Worm (Caenorhabditis elegans) whole organism, late embryonic: ENCODE measurements around the gene unc-68.

Experiments
- C38D4.7 ChIP-seq: fragments of 200-800 bp; sonication (Bioruptor generic); optimal IDR thresholded peaks from 2 replicates; lab custom pipeline; 2018; ENCODE audit warnings: mild to moderate bottlenecking, missing genetic modification characterization, moderate library complexity, missing compliant biosample characterization
- K09A11.1 ChIP-seq: sonication (generic microtip); optimal IDR thresholded peaks from 2 replicates; lab custom pipeline; 2017; ENCODE audit warnings: antibody characterized with exemption, mild to moderate bottlenecking, missing genetic modification characterization, missing compliant biosample characterization; ENCODE audit not compliant: insufficient read depth
- T23F11.4 ChIP-seq: fragments of 200-800 bp; sonication (Bioruptor generic); optimal IDR thresholded peaks from 2 replicates; lab custom pipeline; 2018; ENCODE audit warnings: mild to moderate bottlenecking, missing genetic modification characterization, missing compliant biosample characterization
- ahr-1 ChIP-seq: sonication (generic microtip); optimal IDR thresholded peaks from 2 replicates; lab custom pipeline; 2016; ENCODE audit warnings: missing genetic modification characterization, missing compliant biosample characterization
- ama-1 ChIP-seq: fragments of 150-350 bp; optimal IDR thresholded peaks from 2 replicates; lab custom pipeline; 2014
- ceh-2 ChIP-seq: sonication (generic microtip); optimal IDR thresholded peaks from 2 replicates; lab custom pipeline; 2016; ENCODE audit warnings: missing genotype, missing genetic modification characterization, missing compliant biosample characterization
- ceh-31 ChIP-seq: sonication (generic microtip); optimal IDR thresholded peaks from 2 replicates; lab custom pipeline; 2016; ENCODE audit warnings: missing genetic modification characterization, missing compliant biosample characterization
- ceh-45 ChIP-seq: fragments of 200-800 bp; sonication (Bioruptor generic); IDR thresholded peaks from 2 replicates; pipeline ENCODE4 v1.3.6; 2022; ENCODE audit warnings: missing genetic modification reagents, missing genetic modification characterization, missing compliant biosample characterization
- ceh-48 ChIP-seq: sonication (generic microtip); optimal IDR thresholded peaks from 2 replicates; lab custom pipeline; 2016; ENCODE audit warnings: missing genetic modification characterization, inconsistent platforms, missing compliant biosample characterization
- ceh-6 ChIP-seq: fragments of 200-800 bp; sonication (Bioruptor generic); optimal IDR thresholded peaks from 2 replicates; lab custom pipeline; 2018; ENCODE audit warnings: mild to moderate bottlenecking, missing genetic modification characterization, missing compliant biosample characterization
- ceh-9 ChIP-seq: sonication (generic microtip); optimal IDR thresholded peaks from 2 replicates; lab custom pipeline; 2016; ENCODE audit warnings: mild to moderate bottlenecking, missing genetic modification characterization, inconsistent platforms, missing compliant biosample characterization
- che-1 ChIP-seq: sonication (generic microtip); optimal IDR thresholded peaks from 2 replicates; lab custom pipeline; 2016; ENCODE audit warnings: mild to moderate bottlenecking, missing genetic modification characterization, missing compliant biosample characterization
- dve-1 ChIP-seq: sonication (generic microtip); optimal IDR thresholded peaks from 2 replicates; lab custom pipeline; 2017; ENCODE audit warnings: antibody characterized with exemption, mild to moderate bottlenecking, missing genetic modification characterization, missing compliant biosample characterization
- elt-2 ChIP-seq: sonication (generic microtip); optimal IDR thresholded peaks from 2 replicates; lab custom pipeline; 2016; ENCODE audit warnings: missing genetic modification reagents, missing genetic modification characterization, missing compliant biosample characterization
- elt-4 ChIP-seq: sonication (generic microtip); optimal IDR thresholded peaks from 2 replicates; lab custom pipeline; 2016; ENCODE audit warnings: missing genetic modification characterization, missing compliant biosample characterization
- fax-1 ChIP-seq: sonication (generic microtip); optimal IDR thresholded peaks from 2 replicates; lab custom pipeline; 2016; ENCODE audit warnings: missing genotype, missing genetic modification characterization, missing compliant biosample characterization
- fkh-10 ChIP-seq: fragments of 150-350 bp; optimal IDR thresholded peaks from 2 replicates; lab custom pipeline; 2014; ENCODE audit warnings: missing biosample characterization, missing genetic modification reagents, missing genetic modification characterization
- gmeb-2 ChIP-seq: sonication (generic microtip); optimal IDR thresholded peaks from 2 replicates; lab custom pipeline; 2016; ENCODE audit warnings: missing genetic modification characterization, inconsistent platforms, missing compliant biosample characterization
- mec-3 ChIP-seq: sonication (generic microtip); optimal IDR thresholded peaks from 2 replicates; lab custom pipeline; 2016; ENCODE audit warnings: borderline replicate concordance, missing genetic modification characterization, missing compliant biosample characterization
- nfya-1 ChIP-seq: sonication (generic microtip); optimal IDR thresholded peaks from 2 replicates; lab custom pipeline; 2017; ENCODE audit warnings: missing genetic modification characterization, mild to moderate bottlenecking, missing compliant biosample characterization, antibody characterized with exemption, moderate library complexity
- nhr-232 ChIP-seq: sonication (generic microtip); optimal IDR thresholded peaks from 2 replicates; lab custom pipeline; 2016; ENCODE audit warnings: missing genetic modification characterization, missing compliant biosample characterization
- odd-2 ChIP-seq: sonication (generic microtip); optimal IDR thresholded peaks from 2 replicates; lab custom pipeline; 2017; ENCODE audit warnings: antibody characterized with exemption, mild to moderate bottlenecking, missing genetic modification characterization, missing compliant biosample characterization
- pqm-1 ChIP-seq: sonication (generic microtip); optimal IDR thresholded peaks from 2 replicates; lab custom pipeline; 2016; ENCODE audit warnings: missing genetic modification characterization, missing compliant biosample characterization
- pros-1 ChIP-seq: fragments of 150-350 bp; optimal IDR thresholded peaks from 2 replicates; lab custom pipeline; 2014; ENCODE audit warnings: missing biosample characterization, missing genetic modification reagents, missing genetic modification characterization
- rnt-1 ChIP-seq: sonication (generic microtip); optimal IDR thresholded peaks from 2 replicates; lab custom pipeline; 2016; ENCODE audit warnings: missing genetic modification characterization, missing compliant biosample characterization
- syd-9 ChIP-seq: sonication (generic microtip); optimal IDR thresholded peaks from 2 replicates; lab custom pipeline; 2016; ENCODE audit warnings: mild to moderate bottlenecking, missing genetic modification characterization, moderate library complexity, missing compliant biosample characterization
- tbx-2 ChIP-seq: sonication (generic microtip); optimal IDR thresholded peaks from 2 replicates; lab custom pipeline; 2016; ENCODE audit warnings: missing genetic modification characterization, missing compliant biosample characterization
- unc-3 ChIP-seq, 2 experiments: fragments of 200-800 bp in 1 of 2; sonication (Bioruptor generic) in 1 of 2; sonication (generic microtip) in 1 of 2; conservative IDR thresholded peaks in 1 of 2; optimal IDR thresholded peaks in 1 of 2; 2 replicates each; pipeline versions ENCODE4 v1.3.6 to Lab custom; 2016 to 2022; ENCODE audit warnings: missing compliant biosample characterization in 2 of 2, missing genetic modification characterization in 2 of 2, missing genetic modification reagents in 1 of 2
- unc-42 ChIP-seq: sonication (generic microtip); optimal IDR thresholded peaks from 2 replicates; lab custom pipeline; 2016; ENCODE audit warnings: missing genotype, missing genetic modification characterization, missing compliant biosample characterization
- unc-55 ChIP-seq: sonication (generic microtip); optimal IDR thresholded peaks from 2 replicates; lab custom pipeline; 2017; ENCODE audit warnings: missing biosample characterization, missing genetic modification reagents, missing genetic modification characterization
- zip-5 ChIP-seq: sonication (generic microtip); optimal IDR thresholded peaks from 2 replicates; lab custom pipeline; 2016; ENCODE audit warnings: missing genetic modification characterization, missing compliant biosample characterization

Gene unc-68

DNA sequence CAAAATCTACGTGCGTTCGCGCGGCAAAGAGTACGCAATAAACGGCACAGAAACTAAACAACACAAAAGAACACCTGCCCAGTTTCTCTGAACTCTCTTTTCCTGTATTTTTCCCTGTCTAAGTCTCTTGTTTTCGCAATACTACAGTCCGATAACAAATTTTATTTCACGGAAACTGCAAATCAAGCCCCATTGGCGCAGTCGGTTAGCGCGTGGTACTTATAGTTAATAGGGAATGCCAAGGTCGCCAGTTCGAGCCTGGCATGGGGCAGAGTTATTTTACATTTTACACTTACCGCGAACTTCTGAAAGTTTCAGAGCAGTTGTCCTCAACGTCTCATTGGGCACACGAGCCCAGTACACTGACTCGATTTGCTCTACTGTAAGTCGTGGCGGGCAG lies 11.6 kb downstream of the unc-68 start:
- TF ChIP-seq fax-1 (no peak), dve-1 (no peak), ahr-1 (tag; lab: Kevin White, UChicago) (no peak), tbx-2 (tag; lab: Kevin White, UChicago) (no peak), ceh-48 (no peak), K09A11.1 (no peak), odd-2 (tag; lab: Kevin White, UChicago) (no peak), T23F11.4 (no peak), syd-9 (no peak)

DNA sequence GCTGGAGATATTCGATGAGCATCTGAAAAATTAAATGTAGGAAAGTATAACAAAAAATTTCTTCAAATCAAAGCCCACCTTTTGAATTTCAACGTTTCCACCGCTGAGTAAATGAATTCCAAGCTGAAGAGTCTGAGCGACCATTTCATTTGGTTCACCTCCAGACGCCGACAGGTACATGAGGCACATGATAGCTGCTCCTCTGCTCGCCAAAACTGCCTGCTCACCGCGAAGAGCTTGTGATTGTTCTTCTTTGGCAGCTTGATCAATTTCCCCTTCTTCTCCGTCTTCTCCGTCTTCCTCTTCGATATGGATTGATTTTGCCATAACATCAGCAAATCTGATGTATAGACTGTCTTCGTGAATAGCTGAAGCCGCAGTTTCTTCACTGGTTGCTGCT lies 22.4 kb downstream of the unc-68 start:
- TF ChIP-seq tbx-2 (tag; lab: Kevin White, UChicago) (no peak), gmeb-2 (tag; lab: Kevin White, UChicago) (no peak), elt-4 (tag; lab: Kevin White, UChicago) (no peak), rnt-1 (tag; lab: Kevin White, UChicago) (no peak), ceh-31 (tag; lab: Kevin White, UChicago) (no peak), dve-1 (no peak), nfya-1 (tag; lab: Kevin White, UChicago) (no peak), T23F11.4 (no peak)

DNA sequence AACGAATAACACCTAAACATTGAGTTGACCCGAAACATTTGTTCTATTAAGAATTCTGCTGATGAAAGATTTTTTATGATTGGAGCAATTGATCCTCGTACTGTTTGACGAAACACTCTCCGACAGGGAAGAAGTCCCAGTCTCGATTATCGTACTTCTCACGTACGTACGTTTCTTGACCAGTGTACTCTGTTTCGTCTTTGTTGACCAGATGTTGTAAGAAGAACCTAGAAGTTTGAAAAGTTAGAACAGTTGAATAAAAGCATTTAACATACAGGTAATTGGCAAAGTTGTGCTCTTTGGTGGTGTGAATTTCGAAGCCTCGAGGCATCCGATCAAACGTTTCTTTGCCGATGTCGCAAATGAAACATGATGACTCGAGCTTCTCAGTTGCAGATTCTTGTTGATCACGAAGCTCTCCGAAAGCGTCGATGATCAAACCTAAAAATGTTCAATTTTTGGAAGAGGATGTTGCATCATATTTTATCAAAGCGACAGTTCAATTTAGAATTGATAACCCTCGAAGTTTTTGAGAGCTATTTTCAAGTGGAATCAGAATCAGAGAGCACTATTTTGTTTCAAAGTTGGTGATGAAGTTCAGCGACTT lies 26.8 kb downstream of the unc-68 start:
- TF ChIP-seq ceh-45 (GFP tag; lab: Robert Waterston, UW): no peak

DNA sequence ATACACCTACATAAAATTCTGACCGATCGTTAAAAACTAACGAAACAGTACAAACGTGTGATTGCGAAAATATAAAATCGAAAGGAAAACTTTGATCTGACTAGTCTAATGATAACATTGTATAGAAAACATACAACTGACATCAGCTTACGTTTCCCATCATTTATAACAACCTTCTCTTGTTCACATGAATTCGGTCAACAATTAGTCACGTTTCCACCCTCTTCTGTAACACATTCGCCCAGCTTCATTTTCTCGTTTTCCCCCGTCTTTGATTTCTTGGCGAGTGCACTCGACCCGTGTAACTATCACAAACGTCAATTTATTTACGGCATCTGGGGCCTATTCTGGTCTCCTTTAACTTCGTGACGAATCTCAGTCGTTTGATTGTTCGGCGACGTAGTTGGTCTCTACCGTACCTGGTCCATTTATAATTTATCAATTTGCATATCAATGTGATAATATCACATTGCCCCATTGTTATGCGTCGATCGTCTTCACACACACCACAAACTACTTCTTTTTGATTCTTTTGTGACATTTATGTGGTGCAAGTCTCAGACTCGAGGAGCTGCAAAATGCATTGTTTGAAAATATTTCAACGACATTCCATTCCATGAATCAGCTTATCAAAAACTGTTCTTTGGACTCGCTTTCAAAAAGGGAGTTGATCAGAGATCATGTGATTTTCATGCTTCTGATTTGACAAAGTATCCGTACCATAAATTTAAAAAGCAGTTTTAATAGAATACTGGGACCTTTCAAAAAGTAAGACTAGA lies 27.8 kb downstream of the unc-68 start:
- TF ChIP-seq ceh-48 (no peak), syd-9 (no peak), nhr-232 (no peak), unc-42 (tag; lab: Kevin White, UChicago) (no peak), unc-3 (GFP tag; conservative IDR thresholded peaks at IDR 0.05; lab: Robert Waterston, UW) (no peak), unc-3 (tag; optimal IDR thresholded peaks at IDR 0.05; lab: Kevin White, UChicago) (no peak), ama-1 (lab: Kevin White, UChicago) (no peak), ceh-9 (tag; lab: Kevin White, UChicago) (no peak), tbx-2 (tag; lab: Kevin White, UChicago) (no peak), ceh-6 (GFP tag; lab: Kevin White, UChicago) (no peak), fkh-10 (no peak), fax-1 (no peak), che-1 (tag; lab: Kevin White, UChicago) (no peak), C38D4.7 (GFP tag; lab: Kevin White, UChicago) (no peak), zip-5 (tag; lab: Kevin White, UChicago) (no peak), pqm-1 (no peak), mec-3 (no peak)
- TF ChIP-seq, all 69 proteins: peak for 0

DNA sequence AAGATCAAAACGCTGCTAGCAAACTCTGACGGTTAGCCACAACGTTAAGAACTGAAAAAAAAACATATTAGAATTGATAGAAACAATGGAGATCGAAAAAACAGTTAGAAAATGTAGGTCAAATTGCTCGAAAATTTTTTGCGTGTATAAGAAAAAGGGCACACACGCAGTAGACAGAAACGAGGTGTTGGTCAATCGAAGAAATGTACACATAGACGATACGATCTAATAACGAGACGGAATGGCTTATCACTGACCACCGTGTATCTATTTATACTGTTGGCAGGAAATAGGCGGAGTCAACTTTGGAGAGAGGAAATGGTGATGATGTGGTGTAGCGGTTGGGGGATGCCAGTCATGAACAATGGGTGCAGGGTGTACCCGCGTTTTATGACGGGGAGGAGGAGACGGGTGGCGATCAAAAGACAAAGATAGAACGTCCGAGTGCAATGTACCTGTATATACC lies 28.6 kb downstream of the unc-68 start, which contains the start of gene odc-1:
Gene odc-1, minus strand, starts transcription at position 51 of the 466 bp plus-strand sequence.
- peak; percentile 1 for TF ChIP-seq ceh-2 (tag; lab: Kevin White, UChicago)
- TF ChIP-seq pros-1 (tag; lab: Kevin White, UChicago): no peak
- no peak for TF ChIP-seq ama-1 (lab: Kevin White, UChicago)
- no peak for TF ChIP-seq unc-55 (GFP tag; lab: Kevin White, UChicago)
- TF ChIP-seq elt-2: peak; percentile 65
